Worm (Caenorhabditis elegans) whole organism, L4 larva: ENCODE data around the gene Y44A6C.1.

Experiments used
- ama-1 ChIP-seq: fragments of 150-350 bp; optimal IDR thresholded peaks from 2 replicates; lab custom pipeline; 2014; ENCODE audit warnings: inconsistent platforms, mixed read lengths
- daf-19 ChIP-seq: fragments of 200-800 bp; sonication (Bioruptor generic); conservative IDR thresholded peaks from 2 replicates; pipeline ENCODE4 v1.3.6; 2022; ENCODE audit warnings: missing genetic modification characterization, missing compliant biosample characterization
- jun-1 ChIP-seq: fragments of 150-350 bp; optimal IDR thresholded peaks from 2 replicates; lab custom pipeline; 2014; ENCODE audit warnings: missing biosample characterization, missing genetic modification reagents, missing genetic modification characterization
- lin-13 ChIP-seq: fragments of 150-350 bp; optimal IDR thresholded peaks from 2 replicates; lab custom pipeline; 2014; ENCODE audit warnings: missing biosample characterization, missing genetic modification reagents, missing genetic modification characterization
- lir-3 ChIP-seq: sonication (generic microtip); optimal IDR thresholded peaks from 2 replicates; lab custom pipeline; 2016; ENCODE audit warnings: mild to moderate bottlenecking, missing genetic modification characterization, missing compliant biosample characterization
- nhr-11 ChIP-seq: fragments of 150-350 bp; optimal IDR thresholded peaks from 2 replicates; lab custom pipeline; 2014; ENCODE audit warnings: missing biosample characterization, missing genetic modification characterization
- pha-4 ChIP-seq, 2 experiments: fragments of 150-350 bp in 1 of 2; fragments of 200-800 bp in 1 of 2; sonication (Bioruptor generic) in 1 of 2; IDR thresholded peaks in 1 of 2; optimal IDR thresholded peaks in 1 of 2; 2 replicates each; pipeline versions ENCODE4 v1.3.6 to Lab custom; 2014 to 2022; ENCODE audit warnings: missing genetic modification characterization in 2 of 2, missing genetic modification reagents in 2 of 2, missing biosample characterization in 1 of 2, missing compliant biosample characterization in 1 of 2
- snpc-4 ChIP-seq: fragments of 150-350 bp; optimal IDR thresholded peaks from 2 replicates; lab custom pipeline; 2014; ENCODE audit warnings: missing biosample characterization, missing genetic modification characterization
- unc-62 ChIP-seq, 3 experiments: fragments of 150-350 bp in 1 of 3; sonication (generic microtip); optimal IDR thresholded peaks in 2 of 3; peaks in 1 of 3; 1 replicate in 1 of 3; 2 replicates in 2 of 3; lab custom pipeline; 2014 to 2017; ENCODE audit warnings: missing biosample characterization in 3 of 3, missing genetic modification characterization in 3 of 3, missing genetic modification reagents in 3 of 3, missing genotype in 1 of 3

DNA sequence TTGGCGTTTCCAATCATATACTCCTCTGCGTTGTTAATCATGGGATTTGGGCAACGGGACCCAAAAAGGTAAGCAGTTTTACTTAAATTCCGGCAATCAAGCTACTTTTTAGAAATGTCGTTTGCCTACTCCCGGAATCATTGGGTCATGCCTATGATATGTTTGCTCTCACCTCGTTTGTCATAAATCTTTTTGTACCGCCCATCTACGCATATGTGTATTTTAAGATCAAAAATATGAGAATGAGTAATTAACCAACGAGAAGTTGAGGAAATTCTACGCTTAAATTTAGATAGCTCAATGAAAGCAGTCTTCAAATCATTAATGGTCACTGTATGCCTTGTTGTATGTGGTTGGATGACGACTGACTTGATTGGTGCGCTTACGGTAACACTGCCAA is 31.4 kb upstream of the Y44A6C.1 start:
- TF ChIP-seq daf-19 (GFP tag; lab: Robert Waterston, UW) (no peak), lir-3 (tag; lab: Kevin White, UChicago) (no peak), ama-1 (lab: Kevin White, UChicago) (no peak), nhr-11 (tag; lab: Kevin White, UChicago) (no peak), lin-13 (GFP tag; lab: Kevin White, UChicago) (no peak), unc-62 (GFP tag; optimal IDR thresholded peaks at IDR 0.05 in 1 of 2; lab: Kevin White, UChicago) (peak in 1 of 2 experiments; percentile 98), unc-62 (tag; optimal IDR thresholded peaks at IDR 0.05; lab: Kevin White, UChicago) (no peak), jun-1 (no peak), snpc-4 (no peak), pha-4 (GFP tag; IDR thresholded peaks at IDR 0.05; lab: Robert Waterston, UW) (no peak), pha-4 (tag; optimal IDR thresholded peaks at IDR 0.05; lab: Kevin White, UChicago) (no peak)
